Fruit fly (Drosophila melanogaster) whole organism, wandering third instar larva: ENCODE results near the gene sloth2.

Experiments used
- CG32264 ChIP-seq: fragments of 200-800 bp; sonication (Bioruptor generic); optimal IDR thresholded peaks from 2 replicates; lab custom pipeline; 2016; ENCODE audit warnings: missing biosample characterization, missing genetic modification characterization
- Dfd ChIP-seq: fragments of >200 bp; optimal IDR thresholded peaks from 2 replicates; lab custom pipeline; 2017; ENCODE audit warnings: missing biosample characterization, missing genetic modification characterization
- Hnf4 ChIP-seq: fragments of 200-800 bp; sonication (Bioruptor generic); optimal IDR thresholded peaks from 2 replicates; lab custom pipeline; 2016; ENCODE audit warnings: missing biosample characterization, mild to moderate bottlenecking, missing genetic modification characterization
- OdsH ChIP-seq: fragments of 200-800 bp; sonication (Bioruptor generic); optimal IDR thresholded peaks from 2 replicates; lab custom pipeline; 2016; ENCODE audit warnings: missing biosample characterization, mild to moderate bottlenecking, missing genetic modification characterization
- Rel ChIP-seq, 2 experiments: fragments of 200-800 bp; sonication (Bioruptor generic) in 1 of 2; optimal IDR thresholded peaks; 2 replicates in 1 of 2; 3 replicates in 1 of 2; lab custom pipeline; 2016 to 2019; ENCODE audit warnings: mild to moderate bottlenecking in 2 of 2, missing biosample characterization in 2 of 2, missing genetic modification characterization in 2 of 2, moderate library complexity in 1 of 2
- br ChIP-seq: fragments of 200-800 bp; sonication (Bioruptor generic); optimal IDR thresholded peaks from 2 replicates; lab custom pipeline; 2016; ENCODE audit warnings: missing biosample characterization, missing genetic modification characterization
- fru ChIP-seq: fragments of 200-800 bp; sonication (Bioruptor generic); optimal IDR thresholded peaks from 3 replicates; lab custom pipeline; 2016; ENCODE audit warnings: missing biosample characterization, mild to moderate bottlenecking, missing genetic modification characterization
- h ChIP-seq: fragments of 200-800 bp; sonication (Bioruptor generic); optimal IDR thresholded peaks from 3 replicates; lab custom pipeline; 2016; ENCODE audit warnings: missing biosample characterization, mild to moderate bottlenecking, missing genetic modification characterization
- lola ChIP-seq: fragments of >200 bp; optimal IDR thresholded peaks from 2 replicates; lab custom pipeline; 2017; ENCODE audit warnings: missing biosample characterization, missing genetic modification characterization
- psq ChIP-seq: fragments of 200-800 bp; sonication (Bioruptor generic); optimal IDR thresholded peaks from 3 replicates; lab custom pipeline; 2017; ENCODE audit warnings: missing biosample characterization, mild to moderate bottlenecking, missing genetic modification characterization, moderate library complexity
- usp ChIP-seq: fragments of >200 bp; optimal IDR thresholded peaks from 2 replicates; lab custom pipeline; 2017; ENCODE audit warnings: missing biosample characterization, missing genetic modification characterization

DNA sequence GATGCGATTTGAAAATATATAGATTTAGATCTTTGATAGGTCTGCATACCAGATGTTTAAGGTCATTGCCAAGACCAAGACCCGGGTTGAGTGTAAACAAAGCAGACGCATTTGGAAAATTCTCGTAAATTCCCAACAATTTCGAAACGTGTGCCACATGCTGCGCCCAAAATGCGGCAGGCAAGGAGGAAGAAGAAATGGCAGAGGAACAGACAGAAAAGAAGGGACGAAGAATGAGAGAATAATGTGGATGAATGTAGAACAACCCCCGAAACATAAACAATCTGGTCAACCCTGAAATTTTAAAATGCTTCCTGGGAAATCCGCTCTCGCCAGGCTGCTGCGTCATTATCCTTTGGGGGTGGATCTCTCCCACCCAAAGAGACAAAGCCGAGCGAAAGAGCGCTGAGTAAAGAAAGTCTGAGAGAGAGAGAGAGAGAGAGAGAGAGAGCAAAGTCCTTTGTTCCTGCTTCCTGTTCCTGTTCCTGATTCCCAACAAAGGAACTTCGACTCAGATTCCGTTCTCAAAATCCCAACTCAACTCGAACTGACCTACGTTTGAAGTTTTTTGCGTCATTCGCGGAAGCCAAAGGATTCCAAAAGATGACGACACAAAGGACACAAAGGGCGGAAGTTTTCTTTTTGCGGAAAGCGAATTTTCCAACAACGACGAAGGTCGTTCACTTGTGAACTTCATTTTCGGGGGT, 22.4 kb upstream of the sloth2 start:
- no peak for TF ChIP-seq CG32264
- TF ChIP-seq psq = peak; percentile 60
- no peak for TF ChIP-seq Rel (GFP tag; optimal IDR thresholded peaks at IDR 0.05; lab: Kevin White, UChicago)
- no peak for TF ChIP-seq Rel (tag; optimal IDR thresholded peaks at IDR 0.05; lab: Kevin White, UChicago)
- no peak for TF ChIP-seq br (GFP tag; lab: Kevin White, UChicago)
- no peak for TF ChIP-seq OdsH
- no peak for TF ChIP-seq Dfd (GFP tag; lab: Kevin White, UChicago)
- TF ChIP-seq fru (GFP tag; lab: Kevin White, UChicago) = no peak
- no peak for TF ChIP-seq lola
- TF ChIP-seq Hnf4 (GFP tag; lab: Kevin White, UChicago) = no peak
- no peak for TF ChIP-seq h (GFP tag; lab: Kevin White, UChicago)
- no peak for TF ChIP-seq usp (GFP tag; lab: Kevin White, UChicago)
